Worm (Caenorhabditis elegans) whole organism, L4/young adult: Measurements from ENCODE around the gene znf-593.

ENCODE experiments used
- W03F9.2 ChIP-seq: fragments of 150-350 bp; optimal IDR thresholded peaks from 2 replicates; lab custom pipeline; 2014; ENCODE audit warnings: missing biosample characterization, missing genetic modification characterization
- dao-5 ChIP-seq: sonication (generic microtip); optimal IDR thresholded peaks from 2 replicates; lab custom pipeline; 2016; ENCODE audit warnings: missing genotype, missing genetic modification characterization, moderate library complexity, missing compliant biosample characterization
- him-1 ChIP-seq: sonication (generic microtip); optimal IDR thresholded peaks from 2 replicates; lab custom pipeline; 2016; ENCODE audit warnings: missing genotype, missing genetic modification reagents, missing genetic modification characterization, missing compliant biosample characterization

- no peak for TF ChIP-seq dao-5 (tag; lab: Kevin White, UChicago)
- TF ChIP-seq W03F9.2 (tag; lab: Kevin White, UChicago) = no peak
- TF ChIP-seq him-1 (tag; lab: Kevin White, UChicago) = no peak
Observed at ce11 chrIII:11917525-11917924, 994 bp downstream of the znf-593 start.
